Worm (Caenorhabditis elegans) whole organism, L3 larva: ENCODE results near the gene xpd-1.

Source experiments
- fkh-10 ChIP-seq: sonication (generic microtip); optimal IDR thresholded peaks from 2 replicates; lab custom pipeline; 2017; ENCODE audit warnings: missing biosample characterization, missing genetic modification reagents, missing genetic modification characterization
- lin-15B ChIP-seq: fragments of 150-350 bp; optimal IDR thresholded peaks from 2 replicates; lab custom pipeline; 2014; ENCODE audit warnings: missing biosample characterization, missing genetic modification characterization
- mdl-1 ChIP-seq: fragments of 150-350 bp; optimal IDR thresholded peaks from 2 replicates; lab custom pipeline; 2014; ENCODE audit warnings: missing biosample characterization, missing genetic modification characterization
- nfya-1 ChIP-seq: sonication (generic microtip); optimal IDR thresholded peaks from 2 replicates; lab custom pipeline; 2017; ENCODE audit warnings: missing genetic modification characterization, mild to moderate bottlenecking, missing compliant biosample characterization, antibody characterized with exemption, moderate library complexity; ENCODE audit not compliant: insufficient read depth
- nhr-28 ChIP-seq: fragments of 150-350 bp; optimal IDR thresholded peaks from 2 replicates; lab custom pipeline; 2014; ENCODE audit warnings: missing biosample characterization, missing genetic modification characterization
- nhr-67 ChIP-seq: fragments of 150-350 bp; optimal IDR thresholded peaks from 2 replicates; lab custom pipeline; 2014; ENCODE audit warnings: missing biosample characterization, missing genetic modification characterization
- tbx-2 ChIP-seq: sonication (generic microtip); optimal IDR thresholded peaks from 2 replicates; lab custom pipeline; 2016; ENCODE audit warnings: mild to moderate bottlenecking, missing genetic modification characterization, missing compliant biosample characterization
- unc-39 ChIP-seq: sonication (generic microtip); optimal IDR thresholded peaks from 4 replicates; lab custom pipeline; 2017; ENCODE audit warnings: missing biosample characterization, missing genetic modification characterization

ce11 chrIII:227033-227432, 37.9 kb upstream of the xpd-1 start:
- TF ChIP-seq nhr-28 (tag; lab: Kevin White, UChicago): no peak
- TF ChIP-seq nfya-1: no peak
- no peak for TF ChIP-seq fkh-10 (GFP tag; lab: Kevin White, UChicago)
- TF ChIP-seq unc-39 (tag; lab: Kevin White, UChicago): no peak
- TF ChIP-seq lin-15B (tag; lab: Kevin White, UChicago): no peak
- TF ChIP-seq mdl-1 (tag; lab: Kevin White, UChicago): no peak
- TF ChIP-seq nhr-67 (tag; lab: Kevin White, UChicago): no peak
- no peak for TF ChIP-seq tbx-2 (tag; lab: Kevin White, UChicago)
